Worm (Caenorhabditis elegans): ENCODE measurements around the gene tag-10.

Gene tag-10

DNA sequence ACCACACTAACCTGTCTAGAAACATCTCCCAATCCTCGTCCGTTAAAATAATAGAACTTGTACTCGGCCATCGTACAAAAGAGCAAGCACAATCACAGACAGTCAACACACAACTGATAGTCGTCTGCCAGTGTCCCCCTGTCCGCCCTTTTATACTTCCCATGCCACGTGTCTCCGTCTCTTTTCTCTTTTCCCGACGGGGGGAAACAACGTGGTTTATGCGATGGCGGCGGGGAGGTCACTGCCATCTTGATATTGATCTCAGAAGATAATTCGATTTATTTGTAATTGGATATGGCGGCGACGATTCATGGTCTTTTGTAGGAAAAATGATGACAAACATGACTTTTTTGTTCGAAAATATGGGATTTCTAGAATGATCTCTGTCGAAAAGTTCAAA is 22.7 kb upstream of the tag-10 start, which contains the start of gene gst-20:
TSS of gene gst-20 (minus strand) at position 170 of the 400 bp plus-strand sequence.
- no peak for TF ChIP-seq snpc-4 (tag; optimal IDR thresholded peaks at IDR 0.05)
- no peak for TF ChIP-seq lir-3 (tag; optimal IDR thresholded peaks at IDR 0.05)
- no peak for TF ChIP-seq duxl-1 (tag; optimal IDR thresholded peaks at IDR 0.05; ENCODE audit: poor library complexity)
- no peak for TF ChIP-seq ztf-11 (tag; optimal IDR thresholded peaks at IDR 0.05)
- no peak for TF ChIP-seq mdt-29 (GFP tag; IDR thresholded peaks at IDR 0.05)
- peak; percentile 32 for TF ChIP-seq dpl-1 (GFP tag; optimal IDR thresholded peaks at IDR 0.05)
- no peak for TF ChIP-seq ceh-20 (GFP tag; IDR thresholded peaks at IDR 0.05)
- TF ChIP-seq ceh-32 (tag; optimal IDR thresholded peaks at IDR 0.05; ENCODE audit: poor library complexity), result no peak
- no peak for TF ChIP-seq ceh-44 (GFP tag; IDR thresholded peaks at IDR 0.05)
- TF ChIP-seq mep-1 (tag; optimal IDR thresholded peaks at IDR 0.05), result no peak
- no peak for TF ChIP-seq spr-1 (tag; optimal IDR thresholded peaks at IDR 0.05)
- TF ChIP-seq Y105C5A.15 (GFP tag; IDR thresholded peaks at IDR 0.05), result no peak
- TF ChIP-seq egl-43 (GFP tag; IDR thresholded peaks at IDR 0.05), result no peak
- no peak for TF ChIP-seq ama-1 (optimal IDR thresholded peaks at IDR 0.05)
- no peak for TF ChIP-seq lin-38 (GFP tag; IDR thresholded peaks at IDR 0.05)
- TF ChIP-seq pha-4 (GFP tag; IDR thresholded peaks at IDR 0.05), result no peak
- no peak for TF ChIP-seq pha-4 (tag; optimal IDR thresholded peaks at IDR 0.05)
- TF ChIP-seq unc-62 (GFP tag; optimal IDR thresholded peaks at IDR 0.05 in 1 of 2), result no peak
- TF ChIP-seq unc-62 (tag; optimal IDR thresholded peaks at IDR 0.05), result no peak
- no peak for TF ChIP-seq tag-97 (GFP tag; IDR thresholded peaks at IDR 0.05)
- TF ChIP-seq nhr-48 (tag; optimal IDR thresholded peaks at IDR 0.05), result peak; percentile 53
- TF ChIP-seq pqm-1 (tag; optimal IDR thresholded peaks at IDR 0.05), result peak; percentile 62
- TF ChIP-seq dmd-9 (GFP tag; IDR thresholded peaks at IDR 0.05), result no peak
- TF ChIP-seq lin-29 (GFP tag; IDR thresholded peaks at IDR 0.05), result no peak
- TF ChIP-seq unc-39 (tag; optimal IDR thresholded peaks at IDR 0.05), result no peak
- no peak for TF ChIP-seq lin-13 (GFP tag; optimal IDR thresholded peaks at IDR 0.05)
- TF ChIP-seq jun-1 (tag; optimal IDR thresholded peaks at IDR 0.05), result no peak
- peak; percentile 50 for TF ChIP-seq nhr-102 (tag; optimal IDR thresholded peaks at IDR 0.05)
- no peak for TF ChIP-seq daf-16 (GFP tag; optimal IDR thresholded peaks at IDR 0.05)
- peak; percentile 84 for TF ChIP-seq daf-16 (tag; optimal IDR thresholded peaks at IDR 0.05)
- no peak for TF ChIP-seq mes-2 (tag; optimal IDR thresholded peaks at IDR 0.05; ENCODE audit: poor library complexity, severe bottlenecking)
- no peak for TF ChIP-seq egl-27 (tag; optimal IDR thresholded peaks at IDR 0.05)
- no peak for TF ChIP-seq F10B5.3 (tag; optimal IDR thresholded peaks at IDR 0.05)
- no peak for TF ChIP-seq mxl-2 (GFP tag; conservative IDR thresholded peaks at IDR 0.05)
- TF ChIP-seq nhr-237 (tag; optimal IDR thresholded peaks at IDR 0.05), result no peak
- TF ChIP-seq zip-2 (tag; optimal IDR thresholded peaks at IDR 0.05), result no peak
- no peak for TF ChIP-seq Y48G9A.11 (GFP tag; IDR thresholded peaks at IDR 0.05)
- TF ChIP-seq T26A8.4 (GFP tag; IDR thresholded peaks at IDR 0.05), result no peak
- no peak for TF ChIP-seq zfp-3 (GFP tag; conservative IDR thresholded peaks at IDR 0.05)
- TF ChIP-seq lin-15B (tag; optimal IDR thresholded peaks at IDR 0.05), result no peak
- no peak for TF ChIP-seq fos-1 (tag; optimal IDR thresholded peaks at IDR 0.05)
- TF ChIP-seq hif-1 (tag; optimal IDR thresholded peaks at IDR 0.05), result no peak
- peak in 1 of 2 experiments; percentile 18 for TF ChIP-seq lsy-2 (tag; optimal IDR thresholded peaks at IDR 0.05)
- TF ChIP-seq nhr-6 (tag; optimal IDR thresholded peaks at IDR 0.05), result peak; percentile 22
- no peak for TF ChIP-seq F37D6.2 (tag; optimal IDR thresholded peaks at IDR 0.05)
- no peak for TF ChIP-seq sdz-12 (GFP tag; optimal IDR thresholded peaks at IDR 0.05)
- no peak for TF ChIP-seq lim-7 (GFP tag; IDR thresholded peaks at IDR 0.05)
- no peak for TF ChIP-seq ctbp-1 (GFP tag; IDR thresholded peaks at IDR 0.05)
- TF ChIP-seq daf-12 (tag; optimal IDR thresholded peaks at IDR 0.05), result no peak
- no peak for TF ChIP-seq set-16 (GFP tag; IDR thresholded peaks at IDR 0.05)
- TF ChIP-seq tra-1 (GFP tag; IDR thresholded peaks at IDR 0.05), result no peak
- peak; percentile 82 for TF ChIP-seq hlh-30 (tag; optimal IDR thresholded peaks at IDR 0.05; ENCODE audit: insufficient read depth)
- no peak for TF ChIP-seq vab-7 (GFP tag; IDR thresholded peaks at IDR 0.05)

Measured in whole organism, L4 larva.